Worm (Caenorhabditis elegans): ENCODE measurements around the gene enpl-1.

- no peak for TF ChIP-seq zip-11 (GFP tag; IDR thresholded peaks at IDR 0.05)
- no peak for TF ChIP-seq R02D3.7 (tag; optimal IDR thresholded peaks at IDR 0.05)
- peak in 1 of 2 experiments; percentile 96 for TF ChIP-seq unc-62 (GFP tag; optimal IDR thresholded peaks at IDR 0.05 in 1 of 2)
- no peak for TF ChIP-seq unc-62 (tag; optimal IDR thresholded peaks at IDR 0.05)
- TF ChIP-seq jun-1 (tag; optimal IDR thresholded peaks at IDR 0.05), result peak; percentile 71
- TF ChIP-seq nhr-102 (tag; optimal IDR thresholded peaks at IDR 0.05), result peak; percentile 82
- no peak for TF ChIP-seq ceh-82 (tag; optimal IDR thresholded peaks at IDR 0.05)
- TF ChIP-seq F10B5.3 (tag; optimal IDR thresholded peaks at IDR 0.05), result peak; percentile 69
- TF ChIP-seq hlh-30 (tag; optimal IDR thresholded peaks at IDR 0.05; ENCODE audit: insufficient read depth), result peak; percentile 92
Measured at ce11 chrIV:11118837-11119491, at the start of gene enpl-1, which contains the start of gene imp-2.
